Fruit fly (Drosophila melanogaster) whole organism, embryonic: Measurements from ENCODE around the gene CG42578.

ENCODE experiments used
- Bgb ChIP-seq: fragments of 200-800 bp; sonication (Bioruptor generic); IDR thresholded peaks from 2 replicates; pipeline ENCODE4 v1.3.6; 2022; ENCODE audit warnings: missing biosample characterization, missing genetic modification characterization; ENCODE audit not compliant: partially characterized antibody
- Bteb2 ChIP-seq: fragments of 200-800 bp; sonication (Bioruptor generic); optimal IDR thresholded peaks from 2 replicates; lab custom pipeline; 2016; ENCODE audit warnings: missing biosample characterization, missing genetic modification characterization
- CG10147 ChIP-seq: fragments of 200-800 bp; sonication (Bioruptor generic); optimal IDR thresholded peaks from 2 replicates; lab custom pipeline; 2019; ENCODE audit warnings: missing biosample characterization, mild to moderate bottlenecking, missing genetic modification characterization, moderate library complexity
- CG11560 ChIP-seq: fragments of 200-800 bp; sonication (Bioruptor generic); IDR thresholded peaks from 3 replicates; pipeline ENCODE4 v1.3.6; 2022; ENCODE audit warnings: missing biosample characterization, missing genetic modification characterization
- CG13287 ChIP-seq: fragments of 200-800 bp; sonication (Bioruptor generic); IDR thresholded peaks from 2 replicates; pipeline ENCODE4 v1.3.6; 2022; ENCODE audit warnings: missing biosample characterization, missing genetic modification characterization; ENCODE audit not compliant: partially characterized antibody
- CG13624 ChIP-seq: fragments of 200-800 bp; sonication (Bioruptor generic); optimal IDR thresholded peaks from 2 replicates; lab custom pipeline; 2016; ENCODE audit warnings: missing biosample characterization, missing genetic modification characterization
- CG13775 ChIP-seq: fragments of 200-800 bp; sonication (Bioruptor generic); optimal IDR thresholded peaks from 3 replicates; lab custom pipeline; 2017; ENCODE audit warnings: missing biosample characterization, mild to moderate bottlenecking, missing genetic modification characterization
- CG14667 ChIP-seq: fragments of 200-800 bp; sonication (Bioruptor generic); IDR thresholded peaks from 2 replicates; pipeline ENCODE4 v1.3.6; 2022; ENCODE audit warnings: missing biosample characterization, missing genetic modification characterization
- CG14710 ChIP-seq: fragments of 200-800 bp; sonication (Bioruptor generic); optimal IDR thresholded peaks from 3 replicates; lab custom pipeline; 2019; ENCODE audit warnings: missing biosample characterization, mild to moderate bottlenecking, missing genetic modification characterization, moderate library complexity
- CG14860 ChIP-seq: fragments of 200-800 bp; sonication (Bioruptor generic); IDR thresholded peaks from 3 replicates; pipeline ENCODE4 v1.3.6; 2022; ENCODE audit warnings: missing biosample characterization, missing genetic modification characterization; ENCODE audit not compliant: partially characterized antibody
- CG17802 ChIP-seq: fragments of 200-800 bp; sonication (Bioruptor generic); optimal IDR thresholded peaks from 2 replicates; lab custom pipeline; 2018; ENCODE audit warnings: missing biosample characterization, mild to moderate bottlenecking, missing genetic modification characterization, moderate library complexity
- CG17829 ChIP-seq: fragments of 200-800 bp; optimal IDR thresholded peaks from 2 replicates; lab custom pipeline; 2019; ENCODE audit warnings: missing biosample characterization, mild to moderate bottlenecking, missing genetic modification characterization, moderate library complexity
- CG1792 ChIP-seq: fragments of 200-800 bp; sonication (Bioruptor generic); optimal IDR thresholded peaks from 2 replicates; lab custom pipeline; 2016; ENCODE audit warnings: missing biosample characterization, missing genetic modification characterization
- CG2199 ChIP-seq: fragments of 200-800 bp; sonication (Bioruptor generic); IDR thresholded peaks from 3 replicates; pipeline ENCODE4 v1.3.6; 2022; ENCODE audit warnings: missing biosample characterization, missing genetic modification characterization
- CG30020 ChIP-seq: fragments of 200-800 bp; optimal IDR thresholded peaks from 2 replicates; lab custom pipeline; 2019; ENCODE audit warnings: missing biosample characterization, mild to moderate bottlenecking, missing genetic modification characterization, moderate library complexity
- CG6254 ChIP-seq: fragments of 200-800 bp; sonication (Bioruptor generic); optimal IDR thresholded peaks from 3 replicates; lab custom pipeline; 2017; ENCODE audit warnings: mild to moderate bottlenecking, missing biosample characterization, missing genetic modification reagents, missing genetic modification characterization
- CG6791 ChIP-seq: fragments of 200-800 bp; sonication (Bioruptor generic); IDR thresholded peaks from 3 replicates; pipeline ENCODE4 v1.3.6; 2022; ENCODE audit warnings: missing biosample characterization, missing genetic modification characterization; ENCODE audit not compliant: partially characterized antibody
- CG7786 ChIP-seq: fragments of 200-800 bp; sonication (Bioruptor generic); optimal IDR thresholded peaks from 2 replicates; lab custom pipeline; 2016; ENCODE audit warnings: missing biosample characterization, missing genetic modification characterization
- Dip3 ChIP-seq: fragments of 200-800 bp; sonication (Bioruptor generic); optimal IDR thresholded peaks from 3 replicates; lab custom pipeline; 2016; ENCODE audit warnings: missing biosample characterization, missing genetic modification characterization
- E2f2 ChIP-seq: fragments of 200-800 bp; sonication (Bioruptor generic); IDR thresholded peaks from 2 replicates; pipeline ENCODE4 v1.3.6; 2022; ENCODE audit warnings: missing biosample characterization, missing genetic modification characterization
- Hsf ChIP-seq: fragments of 200-800 bp; sonication (Bioruptor generic); optimal IDR thresholded peaks from 3 replicates; lab custom pipeline; 2016; ENCODE audit warnings: missing biosample characterization, missing genetic modification characterization
- Mad ChIP-seq: fragments of 200-800 bp; sonication (Bioruptor generic); optimal IDR thresholded peaks from 2 replicates; lab custom pipeline; 2016; ENCODE audit warnings: missing biosample characterization, missing genetic modification characterization
- Nf-YB ChIP-seq: fragments of 200-800 bp; sonication (Bioruptor generic); optimal IDR thresholded peaks from 3 replicates; lab custom pipeline; 2019; ENCODE audit warnings: missing biosample characterization, mild to moderate bottlenecking, missing genetic modification characterization, moderate library complexity
- Nf-YC ChIP-seq: fragments of 200-800 bp; optimal IDR thresholded peaks from 3 replicates; lab custom pipeline; 2019; ENCODE audit warnings: missing biosample characterization, mild to moderate bottlenecking, missing genetic modification characterization, moderate library complexity
- Pdp1 ChIP-seq, 2 experiments: fragments of 200-800 bp; sonication (Bioruptor generic); optimal IDR thresholded peaks; 3 replicates each; lab custom pipeline; 2016; ENCODE audit warnings: missing biosample characterization in 2 of 2, missing genetic modification characterization in 2 of 2, mild to moderate bottlenecking in 1 of 2, moderate library complexity in 1 of 2
- amos ChIP-seq: fragments of 200-800 bp; sonication (Bioruptor generic); IDR thresholded peaks from 2 replicates; pipeline ENCODE4 v1.3.6; 2022; ENCODE audit warnings: missing biosample characterization, missing genetic modification characterization; ENCODE audit not compliant: partially characterized antibody
- az2 ChIP-seq: fragments of 200-800 bp; sonication (Bioruptor generic); optimal IDR thresholded peaks from 3 replicates; lab custom pipeline; 2016; ENCODE audit warnings: missing biosample characterization, missing genetic modification characterization
- bsh ChIP-seq, 2 experiments: fragments of 200-800 bp; sonication (Bioruptor generic); optimal IDR thresholded peaks; 2 replicates each; lab custom pipeline; 2017 to 2018; ENCODE audit warnings: mild to moderate bottlenecking in 2 of 2, missing biosample characterization in 2 of 2, missing genetic modification characterization in 2 of 2, moderate library complexity in 1 of 2
- btn ChIP-seq: fragments of 200-800 bp; sonication (Bioruptor generic); optimal IDR thresholded peaks from 2 replicates; lab custom pipeline; 2016; ENCODE audit warnings: missing biosample characterization, missing genetic modification characterization
- cg ChIP-seq: fragments of 200-800 bp; sonication (Bioruptor generic); optimal IDR thresholded peaks from 3 replicates; lab custom pipeline; 2019; ENCODE audit warnings: missing biosample characterization, mild to moderate bottlenecking, missing genetic modification characterization, moderate library complexity
- chinmo ChIP-seq: fragments of 200-800 bp; sonication (Bioruptor generic); IDR thresholded peaks from 4 replicates; pipeline ENCODE4 v1.3.6; 2022; ENCODE audit warnings: missing biosample characterization, missing genetic modification characterization; ENCODE audit not compliant: partially characterized antibody
- croc ChIP-seq: fragments of 200-800 bp; sonication (Bioruptor generic); conservative IDR thresholded peaks from 3 replicates; pipeline ENCODE4 v1.3.6; 2022; ENCODE audit warnings: missing biosample characterization, missing genetic modification characterization
- eyg ChIP-seq: fragments of 200-800 bp; sonication (Bioruptor generic); optimal IDR thresholded peaks from 3 replicates; lab custom pipeline; 2016; ENCODE audit warnings: missing biosample characterization, missing genetic modification characterization
- gfzf ChIP-seq: fragments of 200-800 bp; sonication (Bioruptor generic); optimal IDR thresholded peaks from 2 replicates; lab custom pipeline; 2016; ENCODE audit warnings: missing biosample characterization, mild to moderate bottlenecking, missing genetic modification characterization, moderate library complexity
- grau ChIP-seq: fragments of 200-800 bp; optimal IDR thresholded peaks from 3 replicates; lab custom pipeline; 2019; ENCODE audit warnings: missing biosample characterization, mild to moderate bottlenecking, missing genetic modification characterization, moderate library complexity
- hb ChIP-seq: fragments of 200-800 bp; sonication (Bioruptor generic); IDR thresholded peaks from 3 replicates; pipeline ENCODE4 v1.3.6; 2022; ENCODE audit warnings: missing biosample characterization, missing genetic modification characterization; ENCODE audit not compliant: partially characterized antibody
- hbn ChIP-seq: fragments of 200-800 bp; sonication (Bioruptor generic); IDR thresholded peaks from 2 replicates; pipeline ENCODE4 v1.3.6; 2022; ENCODE audit warnings: missing biosample characterization, missing genetic modification characterization; ENCODE audit not compliant: partially characterized antibody
- ind ChIP-seq: fragments of 200-800 bp; sonication (Bioruptor generic); optimal IDR thresholded peaks from 3 replicates; lab custom pipeline; 2016; ENCODE audit warnings: missing biosample characterization, missing genetic modification characterization
- mld ChIP-seq: fragments of 200-800 bp; sonication (Bioruptor generic); IDR thresholded peaks from 3 replicates; pipeline ENCODE4 v1.3.6; 2022; ENCODE audit warnings: missing biosample characterization, missing genetic modification characterization; ENCODE audit not compliant: partially characterized antibody
- nmo ChIP-seq: fragments of 200-800 bp; sonication (Bioruptor generic); optimal IDR thresholded peaks from 2 replicates; lab custom pipeline; 2018; ENCODE audit warnings: missing biosample characterization, mild to moderate bottlenecking, missing genetic modification characterization, moderate library complexity
- prd ChIP-seq, 3 experiments: fragments of >200 bp in 2 of 3; fragments of 200-800 bp in 1 of 3; sonication (Bioruptor generic) in 1 of 3; optimal IDR thresholded peaks in 2 of 3; IDR thresholded peaks in 1 of 3; 2 replicates in 2 of 3; 3 replicates in 1 of 3; pipeline versions ENCODE4 v1.3.6 to Lab custom; 2017 to 2022; ENCODE audit warnings: missing biosample characterization in 1 of 3, missing genetic modification characterization in 1 of 3
- rib ChIP-seq: fragments of 200-800 bp; sonication (Bioruptor generic); IDR thresholded peaks from 2 replicates; pipeline ENCODE4 v1.3.6; 2022; ENCODE audit warnings: missing biosample characterization, missing genetic modification characterization
- row ChIP-seq: fragments of 200-800 bp; sonication (Bioruptor generic); IDR thresholded peaks from 3 replicates; pipeline ENCODE4 v1.3.6; 2022; ENCODE audit warnings: missing biosample characterization, missing genetic modification characterization
- sna ChIP-seq: fragments of 200-800 bp; sonication (Bioruptor generic); IDR thresholded peaks from 2 replicates; pipeline ENCODE4 v1.3.6; 2022; ENCODE audit warnings: missing biosample characterization, missing genetic modification characterization; ENCODE audit not compliant: partially characterized antibody
- tna ChIP-seq: fragments of 200-800 bp; sonication (Bioruptor generic); IDR thresholded peaks from 2 replicates; pipeline ENCODE4 v1.3.6; 2022; ENCODE audit warnings: missing biosample characterization, missing genetic modification characterization; ENCODE audit not compliant: partially characterized antibody
- unc-4 ChIP-seq: fragments of 200-800 bp; sonication (Bioruptor generic); IDR thresholded peaks from 2 replicates; pipeline ENCODE4 v1.3.6; 2022; ENCODE audit warnings: missing biosample characterization, missing genetic modification characterization; ENCODE audit not compliant: partially characterized antibody
- vnd ChIP-seq: fragments of 200-800 bp; sonication (Bioruptor generic); IDR thresholded peaks from 3 replicates; pipeline ENCODE4 v1.3.6; 2022; ENCODE audit warnings: missing biosample characterization, missing genetic modification characterization; ENCODE audit not compliant: partially characterized antibody

Gene CG42578

dm6 chrX:20423747-20424165 is 22.4 kb upstream of the CG42578 start, which contains the start of the genes Pp4-19C and cactin (continued):
- peak; percentile 49; the same call in 1 of the 4 replicates for TF ChIP-seq chinmo (GFP tag; lab: Robert Waterston, UW)
- peak; percentile 83 for TF ChIP-seq unc-4 (GFP tag; lab: Robert Waterston, UW)
- peak; percentile 29 for TF ChIP-seq CG7786 (GFP tag; lab: Kevin White, UChicago)
- peak; percentile 3 for TF ChIP-seq Bteb2 (GFP tag; lab: Kevin White, UChicago)
- peak; percentile 7 for TF ChIP-seq CG13775 (GFP tag; lab: Kevin White, UChicago)
- TF ChIP-seq cg (GFP tag; lab: Kevin White, UChicago), result peak; percentile 49
- peak; percentile 36 for TF ChIP-seq Hsf (GFP tag; lab: Kevin White, UChicago)
- TF ChIP-seq CG14667, result no peak
- TF ChIP-seq CG6791 (GFP tag; lab: Robert Waterston, UW), result peak; percentile 83
- peak; percentile 80 for TF ChIP-seq amos (GFP tag; lab: Robert Waterston, UW)
- peak; percentile 22 for TF ChIP-seq CG17802 (tag; lab: Kevin White, UChicago)
- TF ChIP-seq CG13624, result peak; percentile 24
- TF ChIP-seq CG17829 (tag; lab: Kevin White, UChicago), result peak; percentile 44
- no peak for TF ChIP-seq prd (optimal IDR thresholded peaks at IDR 0.05; lab: Kevin White, UChicago)
- TF ChIP-seq prd (GFP tag; IDR thresholded peaks at IDR 0.05; lab: Robert Waterston, UW), result peak; percentile 40; the same call in 1 of the 3 replicates
- peak; percentile 69 for TF ChIP-seq nmo
- TF ChIP-seq hbn (GFP tag; lab: Robert Waterston, UW), result peak; percentile 61
- TF ChIP-seq btn (GFP tag; lab: Kevin White, UChicago), result no peak
- TF ChIP-seq Bgb (GFP tag; lab: Robert Waterston, UW), result peak; percentile 76
- TF ChIP-seq az2 (GFP tag; lab: Kevin White, UChicago), result peak; percentile 1
- peak; percentile 44 for TF ChIP-seq Mad (GFP tag; lab: Kevin White, UChicago)
- no peak for TF ChIP-seq CG10147
- peak; percentile 61; the same call in 1 of the 2 replicates for TF ChIP-seq tna (GFP tag; lab: Robert Waterston, UW)
- TF ChIP-seq CG30020 (tag; lab: Kevin White, UChicago), result peak; percentile 69
- peak; percentile 86 for TF ChIP-seq sna
- no peak for TF ChIP-seq rib (GFP tag; lab: Robert Waterston, UW)
- TF ChIP-seq mld (GFP tag; lab: Robert Waterston, UW), result peak; percentile 71; the same call in 1 of the 3 replicates
- no peak for TF ChIP-seq croc (GFP tag; lab: Robert Waterston, UW)
- peak; percentile 18 to 78 for TF ChIP-seq Pdp1 (GFP tag; optimal IDR thresholded peaks at IDR 0.05; lab: Kevin White, UChicago)
- TF ChIP-seq Nf-YB (GFP tag; lab: Kevin White, UChicago), result peak; percentile 48
- TF ChIP-seq CG1792 (GFP tag; lab: Kevin White, UChicago), result peak; percentile 28
- TF ChIP-seq bsh (GFP tag; optimal IDR thresholded peaks at IDR 0.05; lab: Kevin White, UChicago), result no peak
- TF ChIP-seq Nf-YC (tag; lab: Kevin White, UChicago), result peak; percentile 81
- TF ChIP-seq CG2199, result no peak
- TF ChIP-seq row, result peak; percentile 72
- no peak for TF ChIP-seq eyg (GFP tag; lab: Kevin White, UChicago)
- peak; percentile 60 for TF ChIP-seq CG14710
- peak; percentile 90 for TF ChIP-seq vnd (GFP tag; lab: Robert Waterston, UW)
- TF ChIP-seq CG14860 (GFP tag; lab: Robert Waterston, UW), result peak; percentile 94
- TF ChIP-seq grau, result peak; percentile 36
- TF ChIP-seq Dip3 (GFP tag; lab: Kevin White, UChicago), result no peak
- TF ChIP-seq E2f2 (GFP tag; lab: Robert Waterston, UW), result peak; percentile 15; the same call in 1 of the 2 replicates
- TF ChIP-seq hb (GFP tag; lab: Robert Waterston, UW), result peak; percentile 89
- TF ChIP-seq gfzf (GFP tag; lab: Kevin White, UChicago), result peak; percentile 17
- TF ChIP-seq CG13287 (GFP tag; lab: Robert Waterston, UW), result peak; percentile 86
- TF ChIP-seq ind (GFP tag; lab: Kevin White, UChicago), result peak; percentile 17
- peak; percentile 61; the same call in 2 of the 3 replicates for TF ChIP-seq CG11560 (tag; lab: Robert Waterston, UW)
- TF ChIP-seq CG6254 (GFP tag; lab: Kevin White, UChicago), result no peak
